Worm (Caenorhabditis elegans): Measurements from ENCODE around the gene mup-4.

- TF ChIP-seq ama-1 (optimal IDR thresholded peaks at IDR 0.05) (no peak), ceh-13 (GFP tag; optimal IDR thresholded peaks at IDR 0.05) (no peak), ets-7 (tag; optimal IDR thresholded peaks at IDR 0.05) (no peak), hnd-1 (tag; optimal IDR thresholded peaks at IDR 0.05) (no peak), ceh-36 (tag; optimal IDR thresholded peaks at IDR 0.05) (no peak), hmbx-1 (tag; optimal IDR thresholded peaks at IDR 0.05) (no peak), pes-1 (GFP tag; IDR thresholded peaks at IDR 0.05) (no peak), sea-1 (GFP tag; conservative IDR thresholded peaks at IDR 0.05) (no peak), tra-4 (tag; optimal IDR thresholded peaks at IDR 0.05) (no peak), tbx-37 (GFP tag; conservative IDR thresholded peaks at IDR 0.05) (no peak), flt-1 (GFP tag; IDR thresholded peaks at IDR 0.05) (no peak), hmg-4 (GFP tag; optimal IDR thresholded peaks at IDR 0.05) (no peak), aly-1 (tag; optimal IDR thresholded peaks at IDR 0.05) (no peak)
These were observed 4.1 kb downstream of the mup-4 start for ce11 chrIII:7484765-7485164.
